Fruit fly (Drosophila melanogaster) whole organism, embryonic: ENCODE measurements around the gene orion.

Experiments used
- Antp ChIP-seq: fragments of 200-800 bp; sonication (Bioruptor generic); optimal IDR thresholded peaks from 3 replicates; lab custom pipeline; 2016; ENCODE audit warnings: missing biosample characterization, missing genetic modification characterization
- CG14441 ChIP-seq: fragments of 200-800 bp; sonication (Bioruptor generic); IDR thresholded peaks from 2 replicates; pipeline ENCODE4 v1.3.6; 2022; ENCODE audit warnings: missing biosample characterization, missing genetic modification characterization
- CG7372 ChIP-seq: fragments of 200-800 bp; sonication (Bioruptor generic); IDR thresholded peaks from 2 replicates; pipeline ENCODE4 v1.3.6; 2022; ENCODE audit warnings: missing biosample characterization, missing genetic modification characterization
- CG7556 ChIP-seq: fragments of 200-800 bp; sonication (Bioruptor generic); optimal IDR thresholded peaks from 2 replicates; lab custom pipeline; 2017; ENCODE audit warnings: missing biosample characterization, mild to moderate bottlenecking, missing genetic modification characterization
- ERR ChIP-seq: fragments of 200-800 bp; sonication (Bioruptor generic); optimal IDR thresholded peaks from 2 replicates; lab custom pipeline; 2016; ENCODE audit warnings: missing biosample characterization, missing genetic modification characterization
- Kr ChIP-seq: fragments of 200-800 bp; sonication (Bioruptor generic); optimal IDR thresholded peaks from 2 replicates; lab custom pipeline; 2017; ENCODE audit warnings: missing biosample characterization, mild to moderate bottlenecking, missing genetic modification characterization
- bsh ChIP-seq, 2 experiments: fragments of 200-800 bp; sonication (Bioruptor generic); optimal IDR thresholded peaks; 2 replicates each; lab custom pipeline; 2017 to 2018; ENCODE audit warnings: mild to moderate bottlenecking in 2 of 2, missing biosample characterization in 2 of 2, missing genetic modification characterization in 2 of 2, moderate library complexity in 1 of 2
- fd102C ChIP-seq: fragments of 200-800 bp; sonication (Bioruptor generic); optimal IDR thresholded peaks from 2 replicates; lab custom pipeline; 2018; ENCODE audit warnings: missing biosample characterization, mild to moderate bottlenecking, missing genetic modification characterization, moderate library complexity
- p53 ChIP-seq: fragments of 200-800 bp; sonication (Bioruptor generic); optimal IDR thresholded peaks from 2 replicates; lab custom pipeline; 2016; ENCODE audit warnings: missing biosample characterization, missing genetic modification characterization
- sc ChIP-seq, 3 experiments: fragments of >200 bp in 2 of 3; fragments of 200-800 bp in 1 of 3; sonication (Bioruptor generic) in 1 of 3; optimal IDR thresholded peaks; 2 replicates in 2 of 3; 3 replicates in 1 of 3; lab custom pipeline; 2017; ENCODE audit warnings: mild to moderate bottlenecking in 1 of 3, missing biosample characterization in 1 of 3, missing genetic modification characterization in 1 of 3, missing genetic modification reagents in 1 of 3
- stc ChIP-seq: fragments of 200-800 bp; sonication (Bioruptor generic); IDR thresholded peaks from 2 replicates; pipeline ENCODE4 v1.3.6; 2022; ENCODE audit warnings: missing biosample characterization, missing genetic modification characterization

DNA sequence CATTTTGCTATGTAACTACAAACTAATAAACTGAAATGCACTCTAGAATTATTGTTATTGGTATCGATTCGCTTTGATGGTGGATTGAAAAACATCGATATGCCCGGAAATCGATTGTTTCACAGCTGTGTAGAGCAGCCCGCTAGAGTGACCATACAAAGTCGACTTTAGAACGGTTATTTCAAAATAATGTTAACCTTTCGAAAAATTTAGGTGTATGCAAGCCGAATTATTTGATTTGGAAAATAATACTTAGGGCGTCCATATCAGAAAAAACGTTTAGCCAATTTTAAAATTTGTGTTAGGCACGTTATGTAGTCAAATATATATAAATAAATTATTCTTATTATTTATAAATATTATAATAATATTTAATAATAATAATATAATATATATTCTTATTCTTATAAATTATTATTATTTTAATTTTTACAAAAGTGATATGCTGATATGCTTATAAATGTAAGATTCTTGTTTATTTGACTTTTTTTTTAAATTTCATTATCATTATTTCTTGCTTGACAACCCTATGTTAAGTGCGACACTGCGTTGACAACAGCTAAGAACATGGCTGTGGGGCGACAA is 21.6 kb upstream of the orion start, which contains the start of gene sws:
- no peak for TF ChIP-seq Antp
- TF ChIP-seq fd102C (GFP tag; lab: Kevin White, UChicago), result no peak
- TF ChIP-seq CG14441 (GFP tag; lab: Robert Waterston, UW), result no peak
- peak in 1 of 2 experiments; percentile 51 for TF ChIP-seq bsh (GFP tag; optimal IDR thresholded peaks at IDR 0.05; lab: Kevin White, UChicago)
- no peak for TF ChIP-seq sc (optimal IDR thresholded peaks at IDR 0.05; lab: Kevin White, UChicago)
- no peak for TF ChIP-seq sc (GFP tag; optimal IDR thresholded peaks at IDR 0.05; lab: Kevin White, UChicago)
- no peak for TF ChIP-seq p53 (GFP tag; lab: Kevin White, UChicago)
- no peak for TF ChIP-seq CG7372
- TF ChIP-seq stc, result no peak
- TF ChIP-seq ERR, result no peak
- TF ChIP-seq Kr (GFP tag; lab: Kevin White, UChicago), result no peak
- TF ChIP-seq CG7556 (GFP tag; lab: Kevin White, UChicago), result peak; percentile 37
